Worm (Caenorhabditis elegans): Measurements from ENCODE around the gene Y62H9A.12.

Y62H9A.12 gene

ce11 chrX:11948184-11948894 is 34.4 kb downstream of the Y62H9A.12 start, which contains the start of gene lsd-1:
TSS of gene lsd-1 (plus strand) at chrX:11948844.
- TF ChIP-seq lin-32 (GFP tag; optimal IDR thresholded peaks at IDR 0.05) = peak; percentile 52
- TF ChIP-seq pha-4 (tag; optimal IDR thresholded peaks at IDR 0.05) = peak; percentile 1
- TF ChIP-seq cnd-1 (tag; optimal IDR thresholded peaks at IDR 0.05) = peak; percentile 85
- TF ChIP-seq ztf-11 (tag; optimal IDR thresholded peaks at IDR 0.05) = no peak
- peak; percentile 29 for TF ChIP-seq mep-1 (tag; optimal IDR thresholded peaks at IDR 0.05)
- TF ChIP-seq ceh-39 (tag; optimal IDR thresholded peaks at IDR 0.05) = peak; percentile 32
- no peak for TF ChIP-seq nhr-2 (tag; optimal IDR thresholded peaks at IDR 0.05)
- peak; percentile 3 for TF ChIP-seq lin-13 (tag; optimal IDR thresholded peaks at IDR 0.05)

- TF ChIP-seq pha-4 (tag; optimal IDR thresholded peaks at IDR 0.05) (no peak), nhr-237 (tag; optimal IDR thresholded peaks at IDR 0.05) (no peak), ceh-83 (GFP tag; optimal IDR thresholded peaks at IDR 0.05) (no peak), nhr-28 (tag; optimal IDR thresholded peaks at IDR 0.05) (no peak), unc-62 (GFP tag; optimal IDR thresholded peaks at IDR 0.05) (no peak), unc-39 (tag; optimal IDR thresholded peaks at IDR 0.05) (no peak), elt-3 (tag; optimal IDR thresholded peaks at IDR 0.05) (no peak), bed-3 (GFP tag; optimal IDR thresholded peaks at IDR 0.05) (no peak), M03D4.4 (tag; optimal IDR thresholded peaks at IDR 0.05) (no peak), blmp-1 (tag; optimal IDR thresholded peaks at IDR 0.05) (no peak), cnd-1 (tag; optimal IDR thresholded peaks at IDR 0.05) (no peak), sptf-1 (tag; optimal IDR thresholded peaks at IDR 0.05) (no peak), mab-5 (tag; optimal IDR thresholded peaks at IDR 0.05) (no peak), flh-1 (GFP tag; optimal IDR thresholded peaks at IDR 0.05) (no peak), ceh-43 (GFP tag; optimal IDR thresholded peaks at IDR 0.05) (no peak), elt-1 (tag; optimal IDR thresholded peaks at IDR 0.05; ENCODE audit: borderline replicate concordance, insufficient read depth) (no peak), nhr-12 (tag; optimal IDR thresholded peaks at IDR 0.05) (no peak)
Observed at ce11 chrX:11952129-11952528, 38.2 kb downstream of the Y62H9A.12 start.

ce11 chrX:11953229-11953628 is 39.3 kb downstream of the Y62H9A.12 start, which contains the start of gene T08D10.4:
TSS of gene T08D10.4 (minus strand) at chrX:11953329.
- TF ChIP-seq mep-1 (tag; optimal IDR thresholded peaks at IDR 0.05) = no peak
- TF ChIP-seq M03D4.4 (tag; optimal IDR thresholded peaks at IDR 0.05) = no peak
- no peak for TF ChIP-seq cnd-1 (tag; optimal IDR thresholded peaks at IDR 0.05)
- no peak for TF ChIP-seq blmp-1 (tag; optimal IDR thresholded peaks at IDR 0.05)
- no peak for TF ChIP-seq bed-3 (GFP tag; optimal IDR thresholded peaks at IDR 0.05)
- TF ChIP-seq tbx-8 (GFP tag; optimal IDR thresholded peaks at IDR 0.05) = no peak
- TF ChIP-seq hlh-1 (tag; optimal IDR thresholded peaks at IDR 0.05) = no peak
- TF ChIP-seq lin-32 (GFP tag; optimal IDR thresholded peaks at IDR 0.05) = no peak
- TF ChIP-seq nhr-2 (tag; optimal IDR thresholded peaks at IDR 0.05) = no peak
- no peak for TF ChIP-seq unc-120 (tag; optimal IDR thresholded peaks at IDR 0.05; ENCODE audit: poor library complexity, severe bottlenecking)
- no peak for TF ChIP-seq ztf-11 (tag; optimal IDR thresholded peaks at IDR 0.05)
- TF ChIP-seq mab-5 (tag; optimal IDR thresholded peaks at IDR 0.05) = no peak
- no peak for TF ChIP-seq lin-13 (tag; optimal IDR thresholded peaks at IDR 0.05)
- no peak for TF ChIP-seq elt-1 (tag; optimal IDR thresholded peaks at IDR 0.05; ENCODE audit: borderline replicate concordance, insufficient read depth)
- no peak for TF ChIP-seq nhr-76 (tag; optimal IDR thresholded peaks at IDR 0.05)

ce11 chrX:11955125-11955524 is 41.2 kb downstream of the Y62H9A.12 start, which contains the start of gene T08D10.3:
TSS of gene T08D10.3 (plus strand) at chrX:11955425.
- TF ChIP-seq zip-8 (tag; optimal IDR thresholded peaks at IDR 0.05) (no peak), elt-1 (tag; optimal IDR thresholded peaks at IDR 0.05; ENCODE audit: borderline replicate concordance, insufficient read depth) (no peak), ceh-39 (tag; optimal IDR thresholded peaks at IDR 0.05) (no peak)

ce11 chrX:11957246-11957645 is 43.3 kb downstream of the Y62H9A.12 start, which contains the start of gene T08D10.5:
TSS of gene T08D10.5 (plus strand) at chrX:11957546.
- no peak for TF ChIP-seq ztf-11 (tag; optimal IDR thresholded peaks at IDR 0.05)

- TF ChIP-seq nhr-2 (tag; optimal IDR thresholded peaks at IDR 0.05) (no peak), blmp-1 (tag; optimal IDR thresholded peaks at IDR 0.05) (no peak), cnd-1 (tag; optimal IDR thresholded peaks at IDR 0.05) (no peak), sem-2 (GFP tag; optimal IDR thresholded peaks at IDR 0.05) (no peak), nhr-28 (tag; optimal IDR thresholded peaks at IDR 0.05) (no peak), ces-1 (GFP tag; optimal IDR thresholded peaks at IDR 0.05) (no peak), sptf-1 (tag; optimal IDR thresholded peaks at IDR 0.05) (no peak), elt-1 (tag; optimal IDR thresholded peaks at IDR 0.05; ENCODE audit: borderline replicate concordance, insufficient read depth) (no peak)
Observed at ce11 chrX:11959838-11960237, 45.9 kb downstream of the Y62H9A.12 start, which contains the start of gene C49F5.8. TSS of gene C49F5.8 (plus strand) at chrX:11960138.
